Fruit fly (Drosophila melanogaster) whole organism, wandering third instar larva: ENCODE measurements around the gene CG46515.
"Not testable (repeated sequence)": the region's sequence is repeated elsewhere in the genome, so short reads cannot be mapped to it uniquely, and the experiment has no call there.

Experiments used
- Abd-B ChIP-seq: fragments of >200 bp; optimal IDR thresholded peaks from 2 replicates; lab custom pipeline; 2017; ENCODE audit warnings: missing biosample characterization, missing genetic modification characterization
- Dfd ChIP-seq: fragments of >200 bp; optimal IDR thresholded peaks from 2 replicates; lab custom pipeline; 2017; ENCODE audit warnings: missing biosample characterization, missing genetic modification characterization
- Mio ChIP-seq: sonication (Bioruptor generic); optimal IDR thresholded peaks from 2 replicates; lab custom pipeline; 2016; ENCODE audit warnings: missing biosample characterization, missing genetic modification characterization
- N ChIP-seq: fragments of >200 bp; optimal IDR thresholded peaks from 2 replicates; lab custom pipeline; 2018; ENCODE audit warnings: missing biosample characterization, missing external identifiers, missing genetic modification characterization
- h ChIP-seq: fragments of 200-800 bp; sonication (Bioruptor generic); optimal IDR thresholded peaks from 3 replicates; lab custom pipeline; 2016; ENCODE audit warnings: missing biosample characterization, mild to moderate bottlenecking, missing genetic modification characterization
- psq ChIP-seq: fragments of 200-800 bp; sonication (Bioruptor generic); optimal IDR thresholded peaks from 3 replicates; lab custom pipeline; 2017; ENCODE audit warnings: missing biosample characterization, mild to moderate bottlenecking, missing genetic modification characterization, moderate library complexity

- not testable (repeated sequence) for TF ChIP-seq Dfd (GFP tag; lab: Kevin White, UChicago); Abd-B (GFP tag; lab: Kevin White, UChicago); Mio (GFP tag; lab: Kevin White, UChicago); h (GFP tag; lab: Kevin White, UChicago); psq (GFP tag; lab: Kevin White, UChicago); N
Measured at dm6 chrX:22251282-22251681, 49.3 kb downstream of the CG46515 start, which contains the start of gene CG41562.
